Fruit fly (Drosophila melanogaster): Measurements from ENCODE around the gene CG3191.

DNA sequence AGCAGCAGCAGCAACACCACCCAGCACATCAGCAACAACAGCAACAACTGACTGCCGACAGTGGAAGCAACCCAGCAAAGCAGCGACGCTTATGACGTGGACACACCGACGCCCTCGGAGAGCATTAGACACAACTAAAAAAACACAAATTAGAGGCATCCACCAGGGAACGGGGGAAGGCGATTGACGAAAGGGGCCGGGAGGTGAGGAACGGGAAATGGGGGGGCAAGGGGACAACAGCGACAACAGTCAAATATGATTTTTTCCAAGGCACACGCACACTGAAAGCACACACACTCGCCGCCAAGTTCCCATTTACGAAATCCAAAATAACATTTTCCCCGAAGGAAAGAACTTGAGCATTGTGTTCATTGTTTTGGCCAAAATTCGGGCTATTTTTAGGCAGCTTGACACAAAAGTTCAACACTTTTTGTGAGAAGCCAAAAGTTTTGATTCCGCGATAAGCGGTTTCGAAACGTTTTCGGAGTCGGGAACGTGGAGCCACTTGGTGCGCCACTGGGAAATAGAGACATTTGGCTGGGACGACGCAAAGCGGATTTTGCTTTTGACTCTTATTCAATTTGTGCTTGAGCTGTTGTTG, 43.1 kb downstream of the CG3191 start:
- peak; percentile 27 for TF ChIP-seq Meics (GFP tag; optimal IDR thresholded peaks at IDR 0.05)
- no peak for TF ChIP-seq Dip2 (GFP tag; IDR thresholded peaks at IDR 0.05)

Data from whole organism, embryonic.